Worm (Caenorhabditis elegans) whole organism, midembryonic: ENCODE measurements around the gene F36F12.3.

Experiments used
- T22C8.4 ChIP-seq: fragments of 200-800 bp; sonication (Bioruptor generic); IDR thresholded peaks from 2 replicates; pipeline ENCODE4 v1.3.6; 2022; ENCODE audit warnings: missing genetic modification characterization, missing compliant biosample characterization
- cog-1 ChIP-seq: sonication (generic microtip); optimal IDR thresholded peaks from 2 replicates; lab custom pipeline; 2016; ENCODE audit warnings: missing genetic modification characterization, missing compliant biosample characterization
- flt-1 ChIP-seq: fragments of 200-800 bp; sonication (Bioruptor generic); IDR thresholded peaks from 2 replicates; pipeline ENCODE4 v1.3.6; 2022; ENCODE audit warnings: missing genetic modification characterization, missing compliant biosample characterization
- klf-2 ChIP-seq: fragments of 200-800 bp; sonication (Bioruptor generic); conservative IDR thresholded peaks from 2 replicates; pipeline ENCODE4 v1.3.6; 2022; ENCODE audit warnings: missing genetic modification reagents, missing genetic modification characterization, missing compliant biosample characterization
- med-1 ChIP-seq: sonication (generic microtip); optimal IDR thresholded peaks from 2 replicates; lab custom pipeline; 2017; ENCODE audit warnings: missing genetic modification characterization, mild to moderate bottlenecking, missing compliant biosample characterization, antibody characterized with exemption, missing genetic modification reagents; ENCODE audit not compliant: insufficient read depth
- ref-1 ChIP-seq: fragments of 200-800 bp; sonication (Bioruptor generic); conservative IDR thresholded peaks from 2 replicates; pipeline ENCODE4 v1.3.6; 2022; ENCODE audit warnings: missing genetic modification reagents, missing genetic modification characterization, missing compliant biosample characterization
- tab-1 ChIP-seq: fragments of 200-800 bp; sonication (Bioruptor generic); IDR thresholded peaks from 2 replicates; pipeline ENCODE4 v1.3.6; 2022; ENCODE audit warnings: missing genetic modification characterization, missing compliant biosample characterization
- ztf-23 ChIP-seq: fragments of 200-800 bp; sonication (Bioruptor generic); IDR thresholded peaks from 2 replicates; pipeline ENCODE4 v1.3.6; 2022; ENCODE audit warnings: missing genetic modification reagents, missing genetic modification characterization, missing compliant biosample characterization
- ztf-29 ChIP-seq: fragments of 200-800 bp; sonication (Bioruptor generic); IDR thresholded peaks from 2 replicates; pipeline ENCODE4 v1.3.6; 2022; ENCODE audit warnings: missing genetic modification reagents, missing genetic modification characterization, missing compliant biosample characterization

Gene F36F12.3

ce11 chrV:2137010-2137409, 51.4 kb downstream of the F36F12.3 start:
- TF ChIP-seq klf-2 (no peak), cog-1 (tag; lab: Kevin White, UChicago) (no peak), med-1 (GFP tag; lab: Kevin White, UChicago) (no peak), T22C8.4 (GFP tag; lab: Robert Waterston, UW) (no peak), ztf-23 (GFP tag; lab: Robert Waterston, UW) (no peak), flt-1 (GFP tag; lab: Robert Waterston, UW) (no peak), ztf-29 (GFP tag; lab: Robert Waterston, UW) (no peak), ref-1 (GFP tag; lab: Robert Waterston, UW) (no peak), tab-1 (no peak)

- TF ChIP-seq ztf-23 (GFP tag; lab: Robert Waterston, UW), result no peak
- TF ChIP-seq klf-2, result no peak
- TF ChIP-seq ref-1 (GFP tag; lab: Robert Waterston, UW), result no peak
- TF ChIP-seq ztf-29 (GFP tag; lab: Robert Waterston, UW), result no peak
- TF ChIP-seq med-1 (GFP tag; lab: Kevin White, UChicago), result no peak
- no peak for TF ChIP-seq T22C8.4 (GFP tag; lab: Robert Waterston, UW)
- no peak for TF ChIP-seq flt-1 (GFP tag; lab: Robert Waterston, UW)
- no peak for TF ChIP-seq tab-1
- TF ChIP-seq cog-1 (tag; lab: Kevin White, UChicago), result no peak
These were observed 52.7 kb downstream of the F36F12.3 start for ce11 chrV:2138287-2138686.
